Worm (Caenorhabditis elegans): Measurements from ENCODE around the gene clec-228.

DNA sequence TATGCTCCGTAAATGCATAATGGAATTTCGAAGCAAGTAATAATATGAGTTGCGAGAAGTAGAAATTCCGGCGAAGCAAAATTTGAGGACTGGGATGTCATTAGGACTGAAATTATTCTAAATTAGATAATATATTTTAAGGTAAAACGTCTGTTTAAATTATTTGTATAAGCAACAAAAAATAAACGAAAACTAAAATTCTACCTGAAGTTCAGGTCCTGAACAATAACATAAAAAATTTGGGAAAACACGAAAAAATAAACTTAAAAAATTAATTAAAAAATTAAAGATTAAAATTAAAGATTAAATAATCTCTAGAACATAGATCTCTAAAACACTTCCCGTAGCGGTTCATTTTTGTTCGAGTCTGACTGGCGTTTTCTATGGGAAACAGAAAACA is 40.6 kb upstream of the clec-228 start, which contains the start of gene srh-251:
- TF ChIP-seq ama-1 (optimal IDR thresholded peaks at IDR 0.05): no peak
- no peak for TF ChIP-seq ama-1 (GFP tag; optimal IDR thresholded peaks at IDR 0.05)
- no peak for TF ChIP-seq F52B5.7 (tag; optimal IDR thresholded peaks at IDR 0.05)
- TF ChIP-seq unc-62 (GFP tag; optimal IDR thresholded peaks at IDR 0.05): no peak
- no peak for TF ChIP-seq ZK185.1 (tag; optimal IDR thresholded peaks at IDR 0.05; ENCODE audit: poor library complexity, severe bottlenecking)
